Worm (Caenorhabditis elegans): ENCODE data around the gene T16G12.1.
"Not testable (repeated sequence)": the region's sequence is repeated elsewhere in the genome, so short reads cannot be mapped to it uniquely, and the experiment has no call there.

The T16G12.1 gene

DNA sequence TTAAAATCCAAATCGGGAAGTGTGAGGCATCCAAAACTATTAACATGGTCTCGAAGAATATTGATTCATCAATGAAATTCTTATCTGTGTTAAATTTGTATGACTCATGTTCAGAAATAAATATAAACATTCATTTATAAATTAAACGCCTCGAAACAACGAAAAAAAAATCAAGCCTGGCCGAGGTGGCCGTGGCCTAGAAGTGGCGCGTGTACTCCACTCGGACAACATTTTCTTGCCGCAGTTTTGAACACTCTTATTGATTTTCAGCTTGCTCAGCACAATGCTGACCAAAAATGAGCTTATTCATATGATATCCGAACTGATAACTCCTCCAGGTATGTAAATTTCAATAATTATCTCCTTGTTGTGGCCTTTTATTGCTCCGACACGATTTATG is 14.5 kb upstream of the T16G12.1 start, which contains the start of gene ekl-6:
TSS of gene ekl-6 (plus strand) at position 265 of the 400 bp plus-strand sequence.
- TF ChIP-seq nhr-12 (tag; optimal IDR thresholded peaks at IDR 0.05): no peak
- TF ChIP-seq sptf-1 (tag; optimal IDR thresholded peaks at IDR 0.05): peak; percentile 5
- peak; percentile 4 for TF ChIP-seq cnd-1 (tag; optimal IDR thresholded peaks at IDR 0.05)

DNA sequence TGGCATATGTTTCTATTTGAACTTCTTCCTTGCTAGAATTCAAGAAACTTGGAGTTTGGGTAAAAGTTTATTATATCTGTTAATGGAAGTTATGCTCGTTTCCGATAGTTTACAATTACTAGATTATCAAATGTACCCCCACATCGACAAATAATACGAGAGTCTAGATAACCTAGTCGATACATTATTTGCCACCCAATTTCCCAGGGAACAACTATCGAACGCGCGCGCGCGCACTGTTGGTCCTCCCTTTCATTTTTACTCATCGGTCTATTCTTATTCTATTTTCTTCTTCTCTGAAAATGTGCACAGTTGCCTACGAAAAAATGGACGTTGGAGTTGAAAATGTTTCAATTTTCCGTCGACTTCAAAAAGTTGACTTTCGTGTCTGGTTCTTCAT is 10.9 kb upstream of the T16G12.1 start, which contains the start of gene T16G12.13:
TSS of gene T16G12.13 (plus strand) at position 293 of the 400 bp plus-strand sequence.
- no peak for TF ChIP-seq ces-1 (GFP tag; optimal IDR thresholded peaks at IDR 0.05)
- TF ChIP-seq tbx-8 (GFP tag; optimal IDR thresholded peaks at IDR 0.05): no peak
- TF ChIP-seq mep-1 (tag; optimal IDR thresholded peaks at IDR 0.05): no peak
- TF ChIP-seq hlh-1 (tag; optimal IDR thresholded peaks at IDR 0.05): no peak

- TF ChIP-seq flh-1 (GFP tag; optimal IDR thresholded peaks at IDR 0.05): no peak
- TF ChIP-seq ceh-83 (GFP tag; optimal IDR thresholded peaks at IDR 0.05): no peak
- no peak for TF ChIP-seq blmp-1 (tag; optimal IDR thresholded peaks at IDR 0.05)
- TF ChIP-seq ceh-39 (tag; optimal IDR thresholded peaks at IDR 0.05): no peak
- TF ChIP-seq unc-39 (tag; optimal IDR thresholded peaks at IDR 0.05): no peak
- TF ChIP-seq ces-1 (GFP tag; optimal IDR thresholded peaks at IDR 0.05): no peak
- TF ChIP-seq mep-1 (tag; optimal IDR thresholded peaks at IDR 0.05): no peak
- no peak for TF ChIP-seq lsy-2 (tag; optimal IDR thresholded peaks at IDR 0.05)
- no peak for TF ChIP-seq lin-32 (GFP tag; optimal IDR thresholded peaks at IDR 0.05)
- no peak for TF ChIP-seq M03D4.4 (tag; optimal IDR thresholded peaks at IDR 0.05)
- TF ChIP-seq nhr-12 (tag; optimal IDR thresholded peaks at IDR 0.05): no peak
- no peak for TF ChIP-seq nhr-2 (tag; optimal IDR thresholded peaks at IDR 0.05)
- TF ChIP-seq ztf-11 (tag; optimal IDR thresholded peaks at IDR 0.05): no peak
- TF ChIP-seq zip-8 (tag; optimal IDR thresholded peaks at IDR 0.05): no peak
- no peak for TF ChIP-seq sem-2 (GFP tag; optimal IDR thresholded peaks at IDR 0.05)
- no peak for TF ChIP-seq bed-3 (GFP tag; optimal IDR thresholded peaks at IDR 0.05)
- no peak for TF ChIP-seq pha-4 (tag; optimal IDR thresholded peaks at IDR 0.05)
These were observed 9.3 kb upstream of the T16G12.1 start, which contains the start of gene T16G12.8 for ce11 chrIII:10059002-10059401. T16G12.8 (plus strand) TSS chrIII:10059302.

ce11 chrIII:10057518-10057917 is 7.9 kb upstream of the T16G12.1 start, which contains the start of gene T16G12.4:
T16G12.4 (plus strand) TSS chrIII:10057818.
- TF ChIP-seq ceh-83 (GFP tag; optimal IDR thresholded peaks at IDR 0.05): no peak
- no peak for TF ChIP-seq sem-2 (GFP tag; optimal IDR thresholded peaks at IDR 0.05)
- no peak for TF ChIP-seq unc-120 (tag; optimal IDR thresholded peaks at IDR 0.05; ENCODE audit: poor library complexity, severe bottlenecking)
- no peak for TF ChIP-seq hlh-1 (tag; optimal IDR thresholded peaks at IDR 0.05)
- no peak for TF ChIP-seq cnd-1 (tag; optimal IDR thresholded peaks at IDR 0.05)
- TF ChIP-seq bed-3 (GFP tag; optimal IDR thresholded peaks at IDR 0.05): no peak
- no peak for TF ChIP-seq mab-5 (tag; optimal IDR thresholded peaks at IDR 0.05)
- no peak for TF ChIP-seq blmp-1 (tag; optimal IDR thresholded peaks at IDR 0.05)
- no peak for TF ChIP-seq unc-39 (tag; optimal IDR thresholded peaks at IDR 0.05)
- TF ChIP-seq ham-2 (GFP tag; optimal IDR thresholded peaks at IDR 0.05): no peak
- TF ChIP-seq nhr-12 (tag; optimal IDR thresholded peaks at IDR 0.05): no peak
- TF ChIP-seq nhr-2 (tag; optimal IDR thresholded peaks at IDR 0.05): no peak
- TF ChIP-seq mls-2 (tag; optimal IDR thresholded peaks at IDR 0.05): no peak
- no peak for TF ChIP-seq nhr-237 (tag; optimal IDR thresholded peaks at IDR 0.05)

ce11 chrIII:10056033-10056432 is 6.4 kb upstream of the T16G12.1 start, which contains the start of gene T16G12.10:
T16G12.10 (minus strand) TSS chrIII:10056133.
- TF ChIP-seq ceh-39 (tag; optimal IDR thresholded peaks at IDR 0.05) (no peak), nhr-28 (tag; optimal IDR thresholded peaks at IDR 0.05) (no peak), mep-1 (tag; optimal IDR thresholded peaks at IDR 0.05) (no peak), nhr-2 (tag; optimal IDR thresholded peaks at IDR 0.05) (no peak), lin-13 (tag; optimal IDR thresholded peaks at IDR 0.05) (no peak), hlh-1 (tag; optimal IDR thresholded peaks at IDR 0.05) (no peak), ham-2 (GFP tag; optimal IDR thresholded peaks at IDR 0.05) (no peak), tbx-8 (GFP tag; optimal IDR thresholded peaks at IDR 0.05) (no peak), ceh-83 (GFP tag; optimal IDR thresholded peaks at IDR 0.05) (no peak), elt-3 (tag; optimal IDR thresholded peaks at IDR 0.05) (no peak), elt-1 (tag; optimal IDR thresholded peaks at IDR 0.05; ENCODE audit: borderline replicate concordance, insufficient read depth) (no peak)

DNA sequence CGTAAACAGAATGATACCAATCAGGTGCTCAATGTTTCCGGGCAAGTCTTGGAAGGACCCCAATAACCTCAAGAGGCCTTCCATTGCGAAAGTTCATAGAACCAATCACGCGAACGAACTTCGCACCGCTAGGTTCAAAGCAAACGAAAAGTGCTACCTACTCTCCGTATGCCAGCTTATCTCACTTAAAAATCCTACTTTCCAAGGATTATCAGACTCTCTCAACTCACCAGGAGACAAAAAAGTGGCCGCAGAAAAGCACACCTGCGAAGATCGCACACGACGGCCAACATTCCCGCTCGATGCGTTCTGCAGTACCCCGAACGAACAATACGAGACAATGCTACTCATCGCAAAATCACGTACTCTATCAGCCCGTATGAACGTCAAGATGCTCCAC is 3.7 kb upstream of the T16G12.1 start, which contains the start of gene T16G12.12:
TSS of gene T16G12.12 (plus strand) at position 301 of the 400 bp plus-strand sequence.
- not testable (repeated sequence) for TF ChIP-seq flh-1 (GFP tag; optimal IDR thresholded peaks at IDR 0.05); lin-32 (GFP tag; optimal IDR thresholded peaks at IDR 0.05); elt-3 (tag; optimal IDR thresholded peaks at IDR 0.05)
